Worm (Caenorhabditis elegans) whole organism, L3 larva: ENCODE data around the gene mlc-4.

Source experiments
- R02D3.7 ChIP-seq: fragments of 150-350 bp; optimal IDR thresholded peaks from 2 replicates; lab custom pipeline; 2014; ENCODE audit warnings: missing biosample characterization, missing genetic modification characterization
- aly-2 ChIP-seq: fragments of 150-350 bp; optimal IDR thresholded peaks from 2 replicates; lab custom pipeline; 2014; ENCODE audit warnings: missing biosample characterization, missing genetic modification characterization
- ceh-16 ChIP-seq: sonication (generic microtip); optimal IDR thresholded peaks from 2 replicates; lab custom pipeline; 2017; ENCODE audit warnings: missing biosample characterization, missing genetic modification characterization
- eor-1 ChIP-seq, 2 experiments: fragments of 150-350 bp; optimal IDR thresholded peaks; 2 replicates each; lab custom pipeline; 2014 to 2018; ENCODE audit warnings: missing biosample characterization in 2 of 2, missing genetic modification characterization in 2 of 2
- jun-1 ChIP-seq: fragments of 150-350 bp; optimal IDR thresholded peaks from 2 replicates; lab custom pipeline; 2014; ENCODE audit warnings: missing biosample characterization, missing genetic modification reagents, missing genetic modification characterization
- nhr-12 ChIP-seq: fragments of 150-350 bp; optimal IDR thresholded peaks from 2 replicates; lab custom pipeline; 2014; ENCODE audit warnings: missing biosample characterization, missing genetic modification characterization
- nhr-43 ChIP-seq: sonication (generic microtip); optimal IDR thresholded peaks from 2 replicates; lab custom pipeline; 2016; ENCODE audit warnings: mild to moderate bottlenecking, missing genetic modification characterization, missing compliant biosample characterization; ENCODE audit not compliant: poor library complexity, severe bottlenecking
- nhr-76 ChIP-seq: fragments of 150-350 bp; sonication (generic microtip); optimal IDR thresholded peaks from 5 replicates; lab custom pipeline; 2014; ENCODE audit warnings: missing biosample characterization, missing genetic modification characterization
- pha-4 ChIP-seq: fragments of 150-350 bp; optimal IDR thresholded peaks from 2 replicates; lab custom pipeline; 2014; ENCODE audit warnings: missing biosample characterization, missing genetic modification reagents, missing genetic modification characterization
- snpc-4 ChIP-seq: fragments of 150-350 bp; optimal IDR thresholded peaks from 2 replicates; lab custom pipeline; 2014; ENCODE audit warnings: missing biosample characterization, missing genetic modification characterization
- unc-39 ChIP-seq: sonication (generic microtip); optimal IDR thresholded peaks from 4 replicates; lab custom pipeline; 2017; ENCODE audit warnings: missing biosample characterization, missing genetic modification characterization
- zag-1 ChIP-seq: fragments of 150-350 bp; optimal IDR thresholded peaks from 2 replicates; lab custom pipeline; 2014; ENCODE audit warnings: missing biosample characterization, missing genetic modification characterization

ce11 chrIII:3346665-3347064 is 46.9 kb downstream of the mlc-4 start:
- TF ChIP-seq eor-1 (tag; optimal IDR thresholded peaks at IDR 0.05; lab: Kevin White, UChicago) = no peak
- no peak for TF ChIP-seq pha-4 (tag; lab: Kevin White, UChicago)
- no peak for TF ChIP-seq nhr-43
- no peak for TF ChIP-seq aly-2 (tag; lab: Kevin White, UChicago)
- no peak for TF ChIP-seq jun-1
- no peak for TF ChIP-seq snpc-4
- no peak for TF ChIP-seq zag-1 (tag; lab: Kevin White, UChicago)
- no peak for TF ChIP-seq R02D3.7 (tag; lab: Kevin White, UChicago)
- TF ChIP-seq nhr-76 (tag; lab: Kevin White, UChicago) = no peak
- TF ChIP-seq unc-39 (tag; lab: Kevin White, UChicago) = no peak
- no peak for TF ChIP-seq nhr-12 (tag; lab: Kevin White, UChicago)
- no peak for TF ChIP-seq ceh-16 (tag; lab: Kevin White, UChicago)
